Worm (Caenorhabditis elegans): ENCODE measurements around the gene F09E5.12.

The F09E5.12 gene

ce11 chrII:5373275-5374047 is 2.9 kb upstream of the F09E5.12 start, which contains the start of the genes agt-2 and F09E5.3 (continued):
- TF ChIP-seq unc-39 (tag; optimal IDR thresholded peaks at IDR 0.05), result no peak
- no peak for TF ChIP-seq dmd-8 (GFP tag; IDR thresholded peaks at IDR 0.05)
- no peak for TF ChIP-seq aly-2 (tag; optimal IDR thresholded peaks at IDR 0.05)
- no peak for TF ChIP-seq F49E8.2 (tag; optimal IDR thresholded peaks at IDR 0.05; ENCODE audit: borderline replicate concordance)
- peak; percentile 74 for TF ChIP-seq zfp-3 (GFP tag; conservative IDR thresholded peaks at IDR 0.05)
- TF ChIP-seq mxl-2 (GFP tag; conservative IDR thresholded peaks at IDR 0.05), result no peak
- peak; percentile 83 for TF ChIP-seq hlh-11 (tag; optimal IDR thresholded peaks at IDR 0.05)
- peak; percentile 84 for TF ChIP-seq lin-13 (GFP tag; optimal IDR thresholded peaks at IDR 0.05)
- TF ChIP-seq Y5F2A.4 (GFP tag; optimal IDR thresholded peaks at IDR 0.05), result peak; percentile 9
- TF ChIP-seq F44E2.7 (GFP tag; IDR thresholded peaks at IDR 0.05), result no peak
- TF ChIP-seq tra-1 (GFP tag; IDR thresholded peaks at IDR 0.05), result peak; percentile 47
- no peak for TF ChIP-seq egl-27 (tag; optimal IDR thresholded peaks at IDR 0.05)
- peak; percentile 86 for TF ChIP-seq fkh-10 (GFP tag; optimal IDR thresholded peaks at IDR 0.05)
- peak; percentile 51; the same call in 1 of the 2 replicates for TF ChIP-seq lin-29 (GFP tag; IDR thresholded peaks at IDR 0.05)
- no peak for TF ChIP-seq vab-7 (GFP tag; IDR thresholded peaks at IDR 0.05)
- no peak for TF ChIP-seq lim-7 (GFP tag; IDR thresholded peaks at IDR 0.05)
- TF ChIP-seq egl-43 (GFP tag; IDR thresholded peaks at IDR 0.05), result no peak
- peak; percentile 54; the same call in 1 of the 2 replicates for TF ChIP-seq arid-1 (GFP tag; conservative IDR thresholded peaks at IDR 0.05)
- TF ChIP-seq unc-130 (GFP tag; optimal IDR thresholded peaks at IDR 0.05), result peak; percentile 27
- peak; percentile 89 for TF ChIP-seq nhr-11 (tag; optimal IDR thresholded peaks at IDR 0.05)
- TF ChIP-seq lsy-2 (tag; optimal IDR thresholded peaks at IDR 0.05), result peak; percentile 68 to 96
- TF ChIP-seq daf-16 (GFP tag; optimal IDR thresholded peaks at IDR 0.05), result peak in 1 of 2 experiments; percentile 19
- TF ChIP-seq daf-16 (tag; optimal IDR thresholded peaks at IDR 0.05), result peak; percentile 19
- no peak for TF ChIP-seq madf-5 (GFP tag; IDR thresholded peaks at IDR 0.05)
- peak; percentile 65 for TF ChIP-seq pha-4 (GFP tag; IDR thresholded peaks at IDR 0.05)
- peak; percentile 15 for TF ChIP-seq pha-4 (tag; optimal IDR thresholded peaks at IDR 0.05)
- TF ChIP-seq nhr-77 (tag; optimal IDR thresholded peaks at IDR 0.05), result peak; percentile 82
- peak; percentile 58 for TF ChIP-seq nhr-6 (tag; optimal IDR thresholded peaks at IDR 0.05)
- TF ChIP-seq nhr-10 (tag; optimal IDR thresholded peaks at IDR 0.05), result no peak
- TF ChIP-seq dmd-9 (GFP tag; IDR thresholded peaks at IDR 0.05), result no peak
- TF ChIP-seq lin-1 (GFP tag; IDR thresholded peaks at IDR 0.05), result no peak
- TF ChIP-seq jun-1 (tag; optimal IDR thresholded peaks at IDR 0.05), result no peak
- no peak for TF ChIP-seq attf-4 (tag; optimal IDR thresholded peaks at IDR 0.05)
- peak; percentile 85 for TF ChIP-seq ceh-20 (GFP tag; IDR thresholded peaks at IDR 0.05)
- no peak for TF ChIP-seq zag-1 (tag; optimal IDR thresholded peaks at IDR 0.05)
- peak; percentile 83 for TF ChIP-seq dmd-6 (GFP tag; IDR thresholded peaks at IDR 0.05)
- TF ChIP-seq spr-1 (tag; optimal IDR thresholded peaks at IDR 0.05), result peak; percentile 80
- peak; percentile 93 for TF ChIP-seq mes-2 (tag; optimal IDR thresholded peaks at IDR 0.05; ENCODE audit: poor library complexity, severe bottlenecking)
- no peak for TF ChIP-seq Y48G9A.11 (GFP tag; IDR thresholded peaks at IDR 0.05)
- peak; percentile 81 for TF ChIP-seq hlh-30 (tag; optimal IDR thresholded peaks at IDR 0.05; ENCODE audit: insufficient read depth)
- TF ChIP-seq ceh-32 (tag; optimal IDR thresholded peaks at IDR 0.05; ENCODE audit: poor library complexity), result no peak
- TF ChIP-seq F10B5.3 (tag; optimal IDR thresholded peaks at IDR 0.05), result peak; percentile 65
- peak; percentile 79; the same call in 1 of the 2 replicates for TF ChIP-seq daf-19 (GFP tag; conservative IDR thresholded peaks at IDR 0.05)
- TF ChIP-seq ceh-82 (tag; optimal IDR thresholded peaks at IDR 0.05), result no peak
- TF ChIP-seq mxl-3 (GFP tag; optimal IDR thresholded peaks at IDR 0.05), result peak; percentile 62
- peak; percentile 34 for TF ChIP-seq nhr-28 (tag; optimal IDR thresholded peaks at IDR 0.05)
- peak; percentile 80; the same call in 1 of the 2 replicates for TF ChIP-seq ctbp-1 (GFP tag; IDR thresholded peaks at IDR 0.05)
- peak; percentile 74 for TF ChIP-seq pqm-1 (tag; optimal IDR thresholded peaks at IDR 0.05)
- TF ChIP-seq gei-8 (GFP tag; optimal IDR thresholded peaks at IDR 0.05), result no peak
- no peak for TF ChIP-seq ztf-11 (tag; optimal IDR thresholded peaks at IDR 0.05)
